Worm (Caenorhabditis elegans) whole organism, L4 larva: ENCODE results near the gene F26D2.16.

Source experiments
- F10B5.3 ChIP-seq: sonication (generic microtip); optimal IDR thresholded peaks from 2 replicates; lab custom pipeline; 2016; ENCODE audit warnings: mild to moderate bottlenecking, missing genetic modification characterization, missing compliant biosample characterization
- F37D6.2 ChIP-seq: sonication (generic microtip); optimal IDR thresholded peaks from 2 replicates; lab custom pipeline; 2016; ENCODE audit warnings: mild to moderate bottlenecking, missing genetic modification characterization, missing compliant biosample characterization
- F44E2.7 ChIP-seq: fragments of 200-800 bp; sonication (Bioruptor generic); IDR thresholded peaks from 2 replicates; pipeline ENCODE4 v2.1.2; 2022; ENCODE audit warnings: missing genetic modification characterization, missing compliant biosample characterization
- F49E8.2 ChIP-seq: sonication (generic microtip); optimal IDR thresholded peaks from 2 replicates; lab custom pipeline; 2016; ENCODE audit warnings: missing compliant biosample characterization, mild to moderate bottlenecking, missing genetic modification characterization, borderline replicate concordance
- R02D3.7 ChIP-seq: fragments of 150-350 bp; sonication (generic microtip); optimal IDR thresholded peaks from 3 replicates; lab custom pipeline; 2014; ENCODE audit warnings: missing biosample characterization, missing genetic modification characterization
- Y48G9A.11 ChIP-seq: fragments of 200-800 bp; sonication (Bioruptor generic); IDR thresholded peaks from 2 replicates; pipeline ENCODE4 v1.3.6; 2022; ENCODE audit warnings: missing genetic modification reagents, missing genetic modification characterization, missing compliant biosample characterization
- Y5F2A.4 ChIP-seq: fragments of 200-800 bp; sonication (Bioruptor generic); optimal IDR thresholded peaks from 2 replicates; lab custom pipeline; 2018; ENCODE audit warnings: mild to moderate bottlenecking, missing genetic modification characterization, missing compliant biosample characterization
- ZK337.2 ChIP-seq: fragments of 200-800 bp; sonication (Bioruptor generic); IDR thresholded peaks from 2 replicates; pipeline ENCODE4 v1.3.6; 2022; ENCODE audit warnings: missing genetic modification reagents, missing genetic modification characterization, missing compliant biosample characterization
- ZK546.5 ChIP-seq, 2 experiments: sonication (generic microtip); optimal IDR thresholded peaks; 2 replicates each; lab custom pipeline; 2017; ENCODE audit warnings: missing biosample characterization in 2 of 2, missing genetic modification characterization in 2 of 2
- aha-1 ChIP-seq: fragments of 150-350 bp; peaks from one replicate; lab custom pipeline; 2014; ENCODE audit warnings: missing biosample characterization, missing genetic modification characterization
- arid-1 ChIP-seq: fragments of 200-800 bp; sonication (Bioruptor generic); conservative IDR thresholded peaks from 2 replicates; pipeline ENCODE4 v1.3.6; 2022; ENCODE audit warnings: missing genetic modification reagents, missing genetic modification characterization, missing compliant biosample characterization
- ceh-28 ChIP-seq: fragments of 150-350 bp; optimal IDR thresholded peaks from 2 replicates; lab custom pipeline; 2014; ENCODE audit warnings: missing biosample characterization, missing genetic modification reagents, missing genetic modification characterization
- ceh-62 ChIP-seq: sonication (generic microtip); optimal IDR thresholded peaks from 2 replicates; lab custom pipeline; 2017; ENCODE audit warnings: missing biosample characterization, missing genetic modification characterization
- ceh-82 ChIP-seq: sonication (generic microtip); optimal IDR thresholded peaks from 2 replicates; lab custom pipeline; 2017; ENCODE audit warnings: missing biosample characterization, missing genetic modification characterization
- ces-1 ChIP-seq: fragments of 150-350 bp; sonication (generic microtip); optimal IDR thresholded peaks from 4 replicates; lab custom pipeline; 2014; ENCODE audit warnings: missing biosample characterization, missing genetic modification reagents, missing genetic modification characterization
- cey-2 ChIP-seq: sonication (generic microtip); optimal IDR thresholded peaks from 3 replicates; lab custom pipeline; 2017; ENCODE audit warnings: missing genetic modification characterization, mild to moderate bottlenecking, missing compliant biosample characterization, antibody characterized with exemption, borderline replicate concordance; ENCODE audit not compliant: insufficient read depth
- ctbp-1 ChIP-seq: fragments of 200-800 bp; sonication (Bioruptor generic); IDR thresholded peaks from 2 replicates; pipeline ENCODE4 v1.3.6; 2022; ENCODE audit warnings: missing genetic modification reagents, missing genetic modification characterization, missing compliant biosample characterization
- daf-16 ChIP-seq, 3 experiments: sonication (generic microtip); optimal IDR thresholded peaks; 2 replicates each; lab custom pipeline; 2016 to 2017; ENCODE audit warnings: missing genetic modification characterization in 3 of 3, missing genetic modification reagents in 3 of 3, mild to moderate bottlenecking in 2 of 3, missing compliant biosample characterization in 2 of 3, missing biosample characterization in 1 of 3, moderate library complexity in 1 of 3
- daf-19 ChIP-seq: fragments of 200-800 bp; sonication (Bioruptor generic); conservative IDR thresholded peaks from 2 replicates; pipeline ENCODE4 v1.3.6; 2022; ENCODE audit warnings: missing genetic modification characterization, missing compliant biosample characterization
- daf-8 ChIP-seq: fragments of 200-800 bp; sonication (Bioruptor generic); IDR thresholded peaks from 2 replicates; pipeline ENCODE4 v1.3.6; 2022; ENCODE audit warnings: missing genetic modification characterization, missing compliant biosample characterization
- dmd-9 ChIP-seq: fragments of 200-800 bp; sonication (Bioruptor generic); IDR thresholded peaks from 2 replicates; pipeline ENCODE4 v1.3.6; 2022; ENCODE audit warnings: missing genetic modification reagents, missing genetic modification characterization, missing compliant biosample characterization
- dve-1 ChIP-seq: sonication (generic microtip); optimal IDR thresholded peaks from 2 replicates; lab custom pipeline; 2017; ENCODE audit warnings: antibody characterized with exemption, mild to moderate bottlenecking, missing genetic modification characterization, missing compliant biosample characterization; ENCODE audit not compliant: insufficient read depth
- egl-27 ChIP-seq: sonication (generic microtip); optimal IDR thresholded peaks from 3 replicates; lab custom pipeline; 2017; ENCODE audit warnings: missing biosample characterization, missing genetic modification reagents, missing genetic modification characterization
- fos-1 ChIP-seq: fragments of 150-350 bp; optimal IDR thresholded peaks from 2 replicates; lab custom pipeline; 2014; ENCODE audit warnings: missing biosample characterization, missing genetic modification characterization
- gei-8 ChIP-seq: fragments of 200-800 bp; sonication (Bioruptor generic); optimal IDR thresholded peaks from 2 replicates; lab custom pipeline; 2018; ENCODE audit warnings: mild to moderate bottlenecking, missing genetic modification characterization, missing compliant biosample characterization
- hif-1 ChIP-seq, 2 experiments: sonication (generic microtip); optimal IDR thresholded peaks; 2 replicates each; lab custom pipeline; 2016 to 2017; ENCODE audit warnings: missing compliant biosample characterization in 2 of 2, missing genetic modification characterization in 2 of 2, missing genetic modification reagents in 2 of 2, missing genotype in 2 of 2, mild to moderate bottlenecking in 1 of 2
- hmg-1.1 ChIP-seq: fragments of 200-800 bp; sonication (Bioruptor generic); IDR thresholded peaks from 2 replicates; pipeline ENCODE4 v1.3.6; 2022; ENCODE audit warnings: missing genetic modification reagents, missing genetic modification characterization, missing compliant biosample characterization
- jun-1 ChIP-seq: fragments of 150-350 bp; optimal IDR thresholded peaks from 2 replicates; lab custom pipeline; 2014; ENCODE audit warnings: missing biosample characterization, missing genetic modification reagents, missing genetic modification characterization
- lir-3 ChIP-seq: sonication (generic microtip); optimal IDR thresholded peaks from 2 replicates; lab custom pipeline; 2016; ENCODE audit warnings: mild to moderate bottlenecking, missing genetic modification characterization, missing compliant biosample characterization
- madf-5 ChIP-seq, 2 experiments: fragments of 200-800 bp; sonication (Bioruptor generic); IDR thresholded peaks; 2 replicates each; pipeline ENCODE4 v1.3.6; 2022; ENCODE audit warnings: missing compliant biosample characterization in 2 of 2, missing genetic modification characterization in 2 of 2
- madf-9 ChIP-seq: fragments of 200-800 bp; sonication (Bioruptor generic); conservative IDR thresholded peaks from 2 replicates; pipeline ENCODE4 v1.3.6; 2022; ENCODE audit warnings: missing genetic modification reagents, missing genetic modification characterization, missing compliant biosample characterization
- mxl-2 ChIP-seq: fragments of 200-800 bp; sonication (Bioruptor generic); conservative IDR thresholded peaks from 2 replicates; pipeline ENCODE4 v1.3.6; 2022; ENCODE audit warnings: missing genetic modification reagents, missing genetic modification characterization, missing compliant biosample characterization
- mxl-3 ChIP-seq: fragments of 200-800 bp; sonication (Bioruptor generic); optimal IDR thresholded peaks from 2 replicates; lab custom pipeline; 2018; ENCODE audit warnings: mild to moderate bottlenecking, missing genetic modification characterization, missing compliant biosample characterization
- nhr-102 ChIP-seq: sonication (generic microtip); optimal IDR thresholded peaks from 2 replicates; lab custom pipeline; 2016; ENCODE audit warnings: mild to moderate bottlenecking, missing genetic modification characterization, moderate library complexity, missing compliant biosample characterization
- nhr-11 ChIP-seq: fragments of 150-350 bp; optimal IDR thresholded peaks from 2 replicates; lab custom pipeline; 2014; ENCODE audit warnings: missing biosample characterization, missing genetic modification characterization
- nhr-111 ChIP-seq: fragments of 200-800 bp; sonication (Bioruptor generic); optimal IDR thresholded peaks from 2 replicates; lab custom pipeline; 2018; ENCODE audit warnings: mild to moderate bottlenecking, missing genetic modification characterization, missing compliant biosample characterization
- nhr-25 ChIP-seq: sonication (generic microtip); optimal IDR thresholded peaks from 2 replicates; lab custom pipeline; 2017; ENCODE audit warnings: missing genetic modification characterization, mild to moderate bottlenecking, missing compliant biosample characterization, antibody characterized with exemption, moderate library complexity, borderline replicate concordance; ENCODE audit not compliant: insufficient read depth
- nhr-41 ChIP-seq: fragments of 200-800 bp; sonication (Bioruptor generic); IDR thresholded peaks from 2 replicates; pipeline ENCODE4 v1.3.6; 2022; ENCODE audit warnings: missing genetic modification reagents, missing genetic modification characterization, missing compliant biosample characterization
- nhr-42 ChIP-seq: fragments of 200-800 bp; sonication (Bioruptor generic); IDR thresholded peaks from 2 replicates; pipeline ENCODE4 v1.3.6; 2022; ENCODE audit warnings: missing genetic modification characterization, missing compliant biosample characterization
- nhr-77 ChIP-seq: fragments of 150-350 bp; optimal IDR thresholded peaks from 2 replicates; lab custom pipeline; 2014; ENCODE audit warnings: missing biosample characterization, missing genetic modification characterization
- php-3 ChIP-seq: fragments of 200-800 bp; sonication (Bioruptor generic); IDR thresholded peaks from 2 replicates; pipeline ENCODE4 v1.3.6; 2022; ENCODE audit warnings: missing genetic modification reagents, missing genetic modification characterization, missing compliant biosample characterization
- rbr-2 ChIP-seq: sonication (generic microtip); optimal IDR thresholded peaks from 2 replicates; lab custom pipeline; 2016; ENCODE audit warnings: missing genotype, missing genetic modification characterization, missing compliant biosample characterization
- saeg-2 ChIP-seq: fragments of 200-800 bp; sonication (Bioruptor generic); IDR thresholded peaks from 2 replicates; pipeline ENCODE4 v1.3.6; 2022; ENCODE audit warnings: missing genetic modification reagents, missing genetic modification characterization, missing compliant biosample characterization
- sdz-12 ChIP-seq: fragments of 200-800 bp; sonication (Bioruptor generic); optimal IDR thresholded peaks from 2 replicates; lab custom pipeline; 2018; ENCODE audit warnings: mild to moderate bottlenecking, missing genetic modification characterization, missing compliant biosample characterization
- skn-1 ChIP-seq: fragments of 150-350 bp; optimal IDR thresholded peaks from 2 replicates; lab custom pipeline; 2014; ENCODE audit warnings: missing biosample characterization, missing genetic modification characterization
- snpc-4 ChIP-seq: fragments of 150-350 bp; optimal IDR thresholded peaks from 2 replicates; lab custom pipeline; 2014; ENCODE audit warnings: missing biosample characterization, missing genetic modification characterization
- spr-1 ChIP-seq: sonication (generic microtip); optimal IDR thresholded peaks from 2 replicates; lab custom pipeline; 2016; ENCODE audit warnings: mild to moderate bottlenecking, missing genetic modification characterization, missing compliant biosample characterization
- unc-39 ChIP-seq: sonication (generic microtip); optimal IDR thresholded peaks from 2 replicates; lab custom pipeline; 2017; ENCODE audit warnings: missing biosample characterization, missing genetic modification characterization
- zfp-2 ChIP-seq: sonication (generic microtip); optimal IDR thresholded peaks from 2 replicates; lab custom pipeline; 2016; ENCODE audit warnings: mild to moderate bottlenecking, missing genetic modification characterization, missing compliant biosample characterization
- zip-2 ChIP-seq: fragments of 150-350 bp; optimal IDR thresholded peaks from 2 replicates; lab custom pipeline; 2014; ENCODE audit warnings: missing biosample characterization, missing genetic modification characterization

The F26D2.16 gene

ce11 chrV:16401519-16401918 lies 18.1 kb downstream of the F26D2.16 start, which contains the start of gene F13A7.14 (continued):
- TF ChIP-seq ceh-28 (tag; lab: Kevin White, UChicago) (no peak), lir-3 (tag; lab: Kevin White, UChicago) (no peak), nhr-25 (tag; lab: Kevin White, UChicago) (no peak), nhr-77 (tag; lab: Kevin White, UChicago) (no peak), daf-16 (GFP tag; optimal IDR thresholded peaks at IDR 0.05; lab: Kevin White, UChicago) (no peak), daf-16 (tag; optimal IDR thresholded peaks at IDR 0.05; lab: Kevin White, UChicago) (no peak), hmg-1.1 (GFP tag; lab: Robert Waterston, UW) (peak; percentile 59), fos-1 (tag; lab: Kevin White, UChicago) (no peak), nhr-11 (tag; lab: Kevin White, UChicago) (no peak), cey-2 (no peak), dmd-9 (GFP tag; lab: Robert Waterston, UW) (peak; percentile 89), madf-5 (GFP tag; IDR thresholded peaks at IDR 0.05; lab: Robert Waterston, UW) (peak in 1 of 2 experiments; percentile 76; a peak in 1 of 4 replicates), ceh-62 (tag; lab: Kevin White, UChicago) (no peak), hif-1 (tag; optimal IDR thresholded peaks at IDR 0.05; lab: Kevin White, UChicago) (peak in 1 of 2 experiments; percentile 90), unc-39 (no peak), arid-1 (GFP tag; lab: Robert Waterston, UW) (no peak), jun-1 (tag; lab: Kevin White, UChicago) (no peak), ZK546.5 (tag; optimal IDR thresholded peaks at IDR 0.05; lab: Kevin White, UChicago) (no peak), F49E8.2 (tag; lab: Kevin White, UChicago) (peak; percentile 19), F44E2.7 (GFP tag; lab: Robert Waterston, UW) (no peak), F37D6.2 (peak; percentile 33), R02D3.7 (tag; lab: Kevin White, UChicago) (no peak), mxl-3 (GFP tag; lab: Kevin White, UChicago) (no peak), egl-27 (tag; lab: Kevin White, UChicago) (no peak), dve-1 (tag; lab: Kevin White, UChicago) (no peak), ces-1 (GFP tag; lab: Kevin White, UChicago) (no peak), Y48G9A.11 (GFP tag; lab: Robert Waterston, UW) (peak; percentile 44; the same call in 1 of the 2 replicates), daf-19 (GFP tag; lab: Robert Waterston, UW) (no peak), zip-2 (tag; lab: Kevin White, UChicago) (no peak), spr-1 (tag; lab: Kevin White, UChicago) (no peak), skn-1 (no peak), ceh-82 (tag; lab: Kevin White, UChicago) (no peak), ZK337.2 (GFP tag; lab: Robert Waterston, UW) (peak; percentile 95), gei-8 (GFP tag; lab: Kevin White, UChicago) (no peak), snpc-4 (no peak), nhr-42 (GFP tag; lab: Robert Waterston, UW) (peak; percentile 38; the same call in 1 of the 2 replicates), nhr-111 (GFP tag; lab: Kevin White, UChicago) (no peak), Y5F2A.4 (no peak), daf-8 (GFP tag; lab: Robert Waterston, UW) (no peak), php-3 (GFP tag; lab: Robert Waterston, UW) (no peak), F10B5.3 (no peak), nhr-41 (no peak), nhr-102 (tag; lab: Kevin White, UChicago) (peak; percentile 77), zfp-2 (tag; lab: Kevin White, UChicago) (no peak), saeg-2 (GFP tag; lab: Robert Waterston, UW) (no peak), ctbp-1 (no peak), aha-1 (tag; lab: Kevin White, UChicago) (peak; percentile 66), rbr-2 (tag; lab: Kevin White, UChicago) (peak; percentile 52), mxl-2 (GFP tag; lab: Robert Waterston, UW) (no peak), sdz-12 (GFP tag; lab: Kevin White, UChicago) (no peak), madf-9 (GFP tag; lab: Robert Waterston, UW) (peak; percentile 71)
